Fruit fly (Drosophila melanogaster): ENCODE measurements around the gene Galt.

Galt gene

dm6 chr2L:6700742-6701141 is 32.9 kb upstream of the Galt start (continued):
- TF ChIP-seq oc (tag; optimal IDR thresholded peaks at IDR 0.05) (peak; percentile 10), CG15479 (GFP tag; optimal IDR thresholded peaks at IDR 0.05) (peak; percentile 91), CG6813 (GFP tag; optimal IDR thresholded peaks at IDR 0.05) (peak; percentile 82), E2f1 (GFP tag; IDR thresholded peaks at IDR 0.05) (no peak), zen2 (GFP tag; IDR thresholded peaks at IDR 0.05; ENCODE audit: partially characterized antibody) (no peak), Hand (GFP tag; optimal IDR thresholded peaks at IDR 0.05) (no peak), CG14014 (GFP tag; IDR thresholded peaks at IDR 0.05) (peak; percentile 39; the same call in 1 of the 2 replicates), hb (GFP tag; IDR thresholded peaks at IDR 0.05; ENCODE audit: partially characterized antibody) (no peak), Poxn (GFP tag; IDR thresholded peaks at IDR 0.05) (no peak), unpg (GFP tag; optimal IDR thresholded peaks at IDR 0.05) (peak; percentile 7), klu (GFP tag; IDR thresholded peaks at IDR 0.05) (no peak), CG10959 (GFP tag; IDR thresholded peaks at IDR 0.05) (0 out of 2 replicates have a peak, but pooled peaks have one; percentile 7), CG14441 (GFP tag; IDR thresholded peaks at IDR 0.05) (no peak), CG4820 (GFP tag; optimal IDR thresholded peaks at IDR 0.05) (no peak), Asciz (GFP tag; optimal IDR thresholded peaks at IDR 0.05) (peak; percentile 36), run (tag; optimal IDR thresholded peaks at IDR 0.05) (peak; percentile 30), CG14965 (GFP tag; optimal IDR thresholded peaks at IDR 0.05; ENCODE audit: borderline replicate concordance) (peak; percentile 38), CG8478 (optimal IDR thresholded peaks at IDR 0.05) (no peak), sima (GFP tag; optimal IDR thresholded peaks at IDR 0.05) (no peak), Aef1 (GFP tag; IDR thresholded peaks at IDR 0.05) (no peak), CG17612 (GFP tag; IDR thresholded peaks at IDR 0.05) (no peak), CrebB (tag; optimal IDR thresholded peaks at IDR 0.05) (peak; percentile 24), cato (GFP tag; optimal IDR thresholded peaks at IDR 0.05; ENCODE audit: borderline replicate concordance) (peak; percentile 11), Nf-YC (tag; optimal IDR thresholded peaks at IDR 0.05) (no peak), fd64A (GFP tag; optimal IDR thresholded peaks at IDR 0.05) (no peak), CG33557 (GFP tag; optimal IDR thresholded peaks at IDR 0.05) (peak; percentile 54), salm (tag; optimal IDR thresholded peaks at IDR 0.05) (no peak), B-H2 (GFP tag; optimal IDR thresholded peaks at IDR 0.05) (no peak), bsh (GFP tag; optimal IDR thresholded peaks at IDR 0.05) (peak in 1 of 2 experiments; percentile 17), CG14667 (GFP tag; IDR thresholded peaks at IDR 0.05) (no peak), CG4360 (GFP tag; IDR thresholded peaks at IDR 0.05) (peak; percentile 45), CG8388 (GFP tag; optimal IDR thresholded peaks at IDR 0.05) (no peak), sd (tag; optimal IDR thresholded peaks at IDR 0.05) (no peak), gem (tag; optimal IDR thresholded peaks at IDR 0.05) (peak; percentile 55), CG7271 (tag; optimal IDR thresholded peaks at IDR 0.05) (peak; percentile 80), Ets97D (GFP tag; optimal IDR thresholded peaks at IDR 0.05) (no peak), Hsf (GFP tag; optimal IDR thresholded peaks at IDR 0.05) (peak; percentile 23), slbo (GFP tag; IDR thresholded peaks at IDR 0.05) (no peak), hkb (optimal IDR thresholded peaks at IDR 0.05) (no peak), hkb (GFP tag; IDR thresholded peaks at IDR 0.05) (0 out of 2 replicates have a peak, but pooled peaks have one; percentile 22), fd102C (GFP tag; optimal IDR thresholded peaks at IDR 0.05) (peak; percentile 99), nerfin-1 (tag; optimal IDR thresholded peaks at IDR 0.05) (no peak), CG7556 (GFP tag; optimal IDR thresholded peaks at IDR 0.05) (peak; percentile 20), fd96Cb (tag; optimal IDR thresholded peaks at IDR 0.05) (peak; percentile 6), amos (GFP tag; IDR thresholded peaks at IDR 0.05; ENCODE audit: partially characterized antibody) (no peak), D19B (GFP tag; optimal IDR thresholded peaks at IDR 0.05) (no peak), CG42726 (GFP tag; IDR thresholded peaks at IDR 0.05; ENCODE audit: partially characterized antibody) (no peak), her (GFP tag; optimal IDR thresholded peaks at IDR 0.05) (peak; percentile 48), CG4424 (GFP tag; optimal IDR thresholded peaks at IDR 0.05) (no peak), CG10654 (GFP tag; optimal IDR thresholded peaks at IDR 0.05) (peak; percentile 4), kah (GFP tag; optimal IDR thresholded peaks at IDR 0.05) (no peak)

Data from whole organism, embryonic.